Worm (Caenorhabditis elegans) whole organism, mixed stage, embryonic: ENCODE results near the gene doxa-1.

Experiments used
- M03D4.4 ChIP-seq: sonication (generic microtip); optimal IDR thresholded peaks from 2 replicates; lab custom pipeline; 2017; ENCODE audit warnings: mild to moderate bottlenecking, missing genetic modification characterization, missing compliant biosample characterization
- blmp-1 ChIP-seq: fragments of 150-350 bp; optimal IDR thresholded peaks from 2 replicates; lab custom pipeline; 2014; ENCODE audit warnings: missing biosample characterization, missing genetic modification characterization
- ceh-39 ChIP-seq: fragments of 150-350 bp; optimal IDR thresholded peaks from 2 replicates; lab custom pipeline; 2014; ENCODE audit warnings: missing biosample characterization, missing genetic modification characterization
- ceh-43 ChIP-seq: fragments of 200-800 bp; sonication (Bioruptor generic); optimal IDR thresholded peaks from 2 replicates; lab custom pipeline; 2018; ENCODE audit warnings: mild to moderate bottlenecking, missing genetic modification characterization, moderate library complexity, missing compliant biosample characterization
- ces-1 ChIP-seq: fragments of 150-350 bp; optimal IDR thresholded peaks from 2 replicates; lab custom pipeline; 2014; ENCODE audit warnings: missing biosample characterization, missing genetic modification reagents, missing genetic modification characterization
- cnd-1 ChIP-seq: fragments of 200-800 bp; sonication (Bioruptor generic); optimal IDR thresholded peaks from 2 replicates; lab custom pipeline; 2018; ENCODE audit warnings: mild to moderate bottlenecking, missing genetic modification characterization, missing compliant biosample characterization
- drap-1 ChIP-seq: fragments of 200-800 bp; sonication (Bioruptor generic); optimal IDR thresholded peaks from 3 replicates; lab custom pipeline; 2018; ENCODE audit warnings: mild to moderate bottlenecking, missing genetic modification characterization, missing compliant biosample characterization
- elt-1 ChIP-seq: sonication (generic microtip); optimal IDR thresholded peaks from 2 replicates; lab custom pipeline; 2017; ENCODE audit warnings: missing genetic modification characterization, mild to moderate bottlenecking, missing compliant biosample characterization, antibody characterized with exemption, moderate library complexity, borderline replicate concordance; ENCODE audit not compliant: insufficient read depth
- flh-1 ChIP-seq: fragments of 200-800 bp; sonication (Bioruptor generic); optimal IDR thresholded peaks from 2 replicates; lab custom pipeline; 2018; ENCODE audit warnings: mild to moderate bottlenecking, missing genetic modification characterization, moderate library complexity, missing compliant biosample characterization
- ham-2 ChIP-seq: fragments of 200-800 bp; sonication (Bioruptor generic); optimal IDR thresholded peaks from 2 replicates; lab custom pipeline; 2018; ENCODE audit warnings: mild to moderate bottlenecking, missing genetic modification characterization, missing compliant biosample characterization
- lin-13 ChIP-seq: fragments of 150-350 bp; optimal IDR thresholded peaks from 2 replicates; lab custom pipeline; 2014; ENCODE audit warnings: missing biosample characterization, missing genetic modification characterization
- lin-32 ChIP-seq: fragments of 200-800 bp; sonication (Bioruptor generic); optimal IDR thresholded peaks from 2 replicates; lab custom pipeline; 2018; ENCODE audit warnings: mild to moderate bottlenecking, missing genetic modification characterization, missing compliant biosample characterization
- lsy-2 ChIP-seq: fragments of 150-350 bp; optimal IDR thresholded peaks from 2 replicates; lab custom pipeline; 2014; ENCODE audit warnings: missing biosample characterization, missing genetic modification characterization
- mab-5 ChIP-seq: fragments of 150-350 bp; optimal IDR thresholded peaks from 2 replicates; lab custom pipeline; 2014; ENCODE audit warnings: missing biosample characterization, missing genetic modification characterization
- mep-1 ChIP-seq: fragments of 150-350 bp; optimal IDR thresholded peaks from 2 replicates; lab custom pipeline; 2017; ENCODE audit warnings: missing biosample characterization, missing genetic modification reagents, missing genetic modification characterization, inconsistent platforms
- mls-2 ChIP-seq: sonication (generic microtip); optimal IDR thresholded peaks from 2 replicates; lab custom pipeline; 2016; ENCODE audit warnings: mild to moderate bottlenecking, missing genetic modification characterization, moderate library complexity, missing compliant biosample characterization
- nhr-12 ChIP-seq: fragments of 150-350 bp; optimal IDR thresholded peaks from 2 replicates; lab custom pipeline; 2014; ENCODE audit warnings: missing biosample characterization, missing genetic modification characterization
- nhr-2 ChIP-seq: fragments of 150-350 bp; optimal IDR thresholded peaks from 2 replicates; lab custom pipeline; 2014; ENCODE audit warnings: missing biosample characterization, missing genetic modification characterization
- nhr-28 ChIP-seq: fragments of 150-350 bp; optimal IDR thresholded peaks from 2 replicates; lab custom pipeline; 2014; ENCODE audit warnings: missing biosample characterization, missing genetic modification characterization
- nhr-76 ChIP-seq: sonication (generic microtip); optimal IDR thresholded peaks from 2 replicates; lab custom pipeline; 2017; ENCODE audit warnings: missing biosample characterization, missing genetic modification characterization
- pha-4 ChIP-seq: fragments of 150-350 bp; optimal IDR thresholded peaks from 2 replicates; lab custom pipeline; 2018; ENCODE audit warnings: missing biosample characterization, missing genetic modification reagents, missing genetic modification characterization
- sem-2 ChIP-seq: fragments of 200-800 bp; sonication (Bioruptor generic); optimal IDR thresholded peaks from 2 replicates; lab custom pipeline; 2018; ENCODE audit warnings: mild to moderate bottlenecking, missing genetic modification characterization, missing compliant biosample characterization
- sptf-1 ChIP-seq: sonication (generic microtip); optimal IDR thresholded peaks from 2 replicates; lab custom pipeline; 2017; ENCODE audit warnings: mild to moderate bottlenecking, missing genetic modification characterization, moderate library complexity, missing compliant biosample characterization
- tbx-8 ChIP-seq: fragments of 200-800 bp; sonication (Bioruptor generic); optimal IDR thresholded peaks from 2 replicates; lab custom pipeline; 2018; ENCODE audit warnings: mild to moderate bottlenecking, missing genetic modification characterization, moderate library complexity, missing compliant biosample characterization
- unc-120 ChIP-seq: sonication (generic microtip); optimal IDR thresholded peaks from 2 replicates; lab custom pipeline; 2017; ENCODE audit warnings: missing genetic modification characterization, missing compliant biosample characterization; ENCODE audit not compliant: poor library complexity, severe bottlenecking
- unc-39 ChIP-seq: fragments of 150-350 bp; optimal IDR thresholded peaks from 2 replicates; lab custom pipeline; 2014; ENCODE audit warnings: missing biosample characterization, missing genetic modification characterization
- unc-62 ChIP-seq: fragments of 150-350 bp; optimal IDR thresholded peaks from 2 replicates; lab custom pipeline; 2014; ENCODE audit warnings: missing biosample characterization, missing genetic modification reagents, missing genetic modification characterization
- zip-8 ChIP-seq: fragments of 150-350 bp; optimal IDR thresholded peaks from 2 replicates; lab custom pipeline; 2014; ENCODE audit warnings: missing biosample characterization, missing genetic modification characterization
- ztf-11 ChIP-seq: fragments of 150-350 bp; optimal IDR thresholded peaks from 2 replicates; lab custom pipeline; 2014; ENCODE audit warnings: missing biosample characterization, missing genetic modification characterization

Gene doxa-1

ce11 chrIII:8588592-8589153 lies 7.8 kb downstream of the doxa-1 start, which contains the start of gene glr-1:
Gene glr-1, minus strand, starts transcription at chrIII:8588642.
- TF ChIP-seq zip-8 (tag; lab: Kevin White, UChicago) (no peak), ceh-43 (no peak), ces-1 (GFP tag; lab: Kevin White, UChicago) (peak; percentile 92), pha-4 (no peak)

ce11 chrIII:8589195-8589594 lies 8.3 kb downstream of the doxa-1 start, which contains the start of gene fip-3:
Gene fip-3, minus strand, starts transcription at chrIII:8589488.
- no peak for TF ChIP-seq ham-2 (GFP tag; lab: Kevin White, UChicago)
- TF ChIP-seq cnd-1 (tag; lab: Kevin White, UChicago), result no peak
- no peak for TF ChIP-seq ceh-43
- TF ChIP-seq unc-39 (tag; lab: Kevin White, UChicago), result no peak
- no peak for TF ChIP-seq sem-2 (GFP tag; lab: Kevin White, UChicago)
- no peak for TF ChIP-seq ztf-11 (tag; lab: Kevin White, UChicago)
- TF ChIP-seq drap-1 (GFP tag; lab: Kevin White, UChicago), result no peak
- TF ChIP-seq flh-1 (GFP tag; lab: Kevin White, UChicago), result no peak
- TF ChIP-seq, all 35 proteins: peak for 0

- TF ChIP-seq ces-1 (GFP tag; lab: Kevin White, UChicago) (no peak), sptf-1 (tag; lab: Kevin White, UChicago) (no peak), ceh-43 (no peak), nhr-28 (tag; lab: Kevin White, UChicago) (no peak), ztf-11 (tag; lab: Kevin White, UChicago) (no peak), elt-1 (tag; lab: Kevin White, UChicago) (no peak), sem-2 (GFP tag; lab: Kevin White, UChicago) (no peak), mep-1 (tag; lab: Kevin White, UChicago) (no peak), lin-13 (tag; lab: Kevin White, UChicago) (no peak), ceh-39 (tag; lab: Kevin White, UChicago) (no peak), pha-4 (no peak), mls-2 (tag; lab: Kevin White, UChicago) (no peak), tbx-8 (GFP tag; lab: Kevin White, UChicago) (no peak)
Measured at ce11 chrIII:8590882-8591281, 10.0 kb downstream of the doxa-1 start, which contains the start of gene fipr-16. Gene fipr-16, minus strand, starts transcription at chrIII:8590982.

- TF ChIP-seq lsy-2 (tag; lab: Kevin White, UChicago) (no peak), nhr-76 (tag; lab: Kevin White, UChicago) (no peak), elt-1 (tag; lab: Kevin White, UChicago) (no peak), mep-1 (tag; lab: Kevin White, UChicago) (no peak), lin-13 (tag; lab: Kevin White, UChicago) (no peak), nhr-28 (tag; lab: Kevin White, UChicago) (no peak), cnd-1 (tag; lab: Kevin White, UChicago) (no peak), unc-120 (tag; lab: Kevin White, UChicago) (no peak), lin-32 (GFP tag; lab: Kevin White, UChicago) (no peak), M03D4.4 (tag; lab: Kevin White, UChicago) (no peak)
- TF ChIP-seq, all 35 proteins: peak for 0
Measured at ce11 chrIII:8593620-8594019, 12.7 kb downstream of the doxa-1 start, which contains the start of gene C06E1.7. Gene C06E1.7, minus strand, starts transcription at chrIII:8593720.

ce11 chrIII:8594088-8594487 lies 13.2 kb downstream of the doxa-1 start:
- no peak for TF ChIP-seq nhr-12
- no peak for TF ChIP-seq ztf-11 (tag; lab: Kevin White, UChicago)
- TF ChIP-seq blmp-1 (tag; lab: Kevin White, UChicago), result no peak
- TF ChIP-seq ces-1 (GFP tag; lab: Kevin White, UChicago), result no peak
- no peak for TF ChIP-seq unc-62 (GFP tag; lab: Kevin White, UChicago)
- no peak for TF ChIP-seq drap-1 (GFP tag; lab: Kevin White, UChicago)
- TF ChIP-seq unc-120 (tag; lab: Kevin White, UChicago), result no peak
- no peak for TF ChIP-seq mab-5 (tag; lab: Kevin White, UChicago)
- TF ChIP-seq nhr-2 (tag; lab: Kevin White, UChicago), result no peak
- no peak for TF ChIP-seq tbx-8 (GFP tag; lab: Kevin White, UChicago)
